Fruit fly (Drosophila melanogaster) whole organism, embryonic: Measurements from ENCODE around the gene Or88a.

Experiments used
- B-H1 ChIP-seq: fragments of 200-800 bp; sonication (Bioruptor generic); IDR thresholded peaks from 3 replicates; pipeline ENCODE4 v1.3.6; 2022; ENCODE audit warnings: missing biosample characterization, missing genetic modification characterization
- Bteb2 ChIP-seq: fragments of 200-800 bp; sonication (Bioruptor generic); optimal IDR thresholded peaks from 2 replicates; lab custom pipeline; 2016; ENCODE audit warnings: missing biosample characterization, missing genetic modification characterization
- C15 ChIP-seq: fragments of 200-800 bp; sonication (Bioruptor generic); IDR thresholded peaks from 3 replicates; pipeline ENCODE4 v1.3.6; 2022; ENCODE audit warnings: missing biosample characterization, missing genetic modification characterization
- CG10209 ChIP-seq: fragments of 200-800 bp; sonication (Bioruptor generic); optimal IDR thresholded peaks from 3 replicates; lab custom pipeline; 2017; ENCODE audit warnings: missing biosample characterization, mild to moderate bottlenecking, missing genetic modification characterization, missing genetic modification reagents
- CG10274 ChIP-seq: fragments of 200-800 bp; sonication (Bioruptor generic); optimal IDR thresholded peaks from 3 replicates; lab custom pipeline; 2017; ENCODE audit warnings: missing biosample characterization, mild to moderate bottlenecking, missing genetic modification characterization
- CG10431 ChIP-seq: fragments of 200-800 bp; sonication (Bioruptor generic); optimal IDR thresholded peaks from 3 replicates; lab custom pipeline; 2018; ENCODE audit warnings: missing biosample characterization, mild to moderate bottlenecking, missing genetic modification characterization
- CG10462 ChIP-seq: fragments of 200-800 bp; sonication (Bioruptor generic); optimal IDR thresholded peaks from 2 replicates; lab custom pipeline; 2016; ENCODE audit warnings: missing biosample characterization, missing genetic modification characterization
- CG11093 ChIP-seq: fragments of 200-800 bp; sonication (Bioruptor generic); IDR thresholded peaks from 3 replicates; pipeline ENCODE4 v1.3.6; 2022; ENCODE audit warnings: missing biosample characterization, missing genetic modification characterization
- CG12942 ChIP-seq: fragments of 200-800 bp; sonication (Bioruptor generic); optimal IDR thresholded peaks from 3 replicates; lab custom pipeline; 2016; ENCODE audit warnings: missing biosample characterization, missing genetic modification characterization
- CG13296 ChIP-seq: fragments of 200-800 bp; sonication (Bioruptor generic); optimal IDR thresholded peaks from 3 replicates; lab custom pipeline; 2018; ENCODE audit warnings: missing biosample characterization, mild to moderate bottlenecking, missing genetic modification characterization
- CG15269 ChIP-seq: fragments of 200-800 bp; sonication (Bioruptor generic); optimal IDR thresholded peaks from 2 replicates; lab custom pipeline; 2018; ENCODE audit warnings: missing biosample characterization, mild to moderate bottlenecking, missing genetic modification characterization, moderate library complexity
- CG15601 ChIP-seq: fragments of 200-800 bp; sonication (Bioruptor generic); optimal IDR thresholded peaks from 3 replicates; lab custom pipeline; 2019; ENCODE audit warnings: missing biosample characterization, mild to moderate bottlenecking, missing genetic modification characterization, moderate library complexity
- CG17802 ChIP-seq: fragments of 200-800 bp; sonication (Bioruptor generic); optimal IDR thresholded peaks from 2 replicates; lab custom pipeline; 2018; ENCODE audit warnings: missing biosample characterization, mild to moderate bottlenecking, missing genetic modification characterization, moderate library complexity
- CG18619 ChIP-seq: fragments of 200-800 bp; sonication (Bioruptor generic); optimal IDR thresholded peaks from 3 replicates; lab custom pipeline; 2017; ENCODE audit warnings: missing biosample characterization, mild to moderate bottlenecking, missing genetic modification characterization
- CG2678 ChIP-seq: fragments of 200-800 bp; sonication (Bioruptor generic); optimal IDR thresholded peaks from 3 replicates; lab custom pipeline; 2019; ENCODE audit warnings: missing biosample characterization, mild to moderate bottlenecking, missing genetic modification characterization, moderate library complexity
- CG32532 ChIP-seq: fragments of 200-800 bp; sonication (Bioruptor generic); IDR thresholded peaks from 2 replicates; pipeline ENCODE4 v1.3.6; 2022; ENCODE audit warnings: missing biosample characterization, missing genetic modification characterization
- CG3995 ChIP-seq: fragments of 200-800 bp; sonication (Bioruptor generic); optimal IDR thresholded peaks from 3 replicates; lab custom pipeline; 2016; ENCODE audit warnings: missing biosample characterization, missing genetic modification characterization
- CG7357 ChIP-seq: fragments of 200-800 bp; sonication (Bioruptor generic); IDR thresholded peaks from 3 replicates; pipeline ENCODE4 v1.3.6; 2022; ENCODE audit warnings: missing biosample characterization, missing genetic modification characterization
- CG7556 ChIP-seq: fragments of 200-800 bp; sonication (Bioruptor generic); optimal IDR thresholded peaks from 2 replicates; lab custom pipeline; 2017; ENCODE audit warnings: missing biosample characterization, mild to moderate bottlenecking, missing genetic modification characterization
- CG8281 ChIP-seq: fragments of 200-800 bp; sonication (Bioruptor generic); optimal IDR thresholded peaks from 2 replicates; lab custom pipeline; 2018; ENCODE audit warnings: missing biosample characterization, mild to moderate bottlenecking, missing genetic modification characterization, moderate library complexity
- CG8290 ChIP-seq, 3 experiments: fragments of 200-800 bp; sonication (Bioruptor generic); optimal IDR thresholded peaks; 2 replicates each; lab custom pipeline; 2016 to 2019; ENCODE audit warnings: missing biosample characterization in 3 of 3, missing genetic modification characterization in 3 of 3, mild to moderate bottlenecking in 2 of 3, moderate library complexity in 1 of 3
- Eip74EF ChIP-seq, 2 experiments: fragments of 200-800 bp in 1 of 2; fragments of >200 bp in 1 of 2; sonication (Bioruptor generic) in 1 of 2; optimal IDR thresholded peaks; 2 replicates each; lab custom pipeline; 2017 to 2019; ENCODE audit warnings: missing biosample characterization in 2 of 2, missing genetic modification characterization in 2 of 2, mild to moderate bottlenecking in 1 of 2, moderate library complexity in 1 of 2
- HLH4C ChIP-seq: fragments of 200-800 bp; sonication (Bioruptor generic); IDR thresholded peaks from 3 replicates; pipeline ENCODE4 v1.3.6; 2022; ENCODE audit warnings: missing biosample characterization, missing genetic modification characterization; ENCODE audit not compliant: partially characterized antibody
- Myb ChIP-seq: fragments of 200-800 bp; sonication (Bioruptor generic); optimal IDR thresholded peaks from 2 replicates; lab custom pipeline; 2016; ENCODE audit warnings: missing biosample characterization, missing genetic modification characterization
- NFAT ChIP-seq: fragments of 200-800 bp; sonication (Bioruptor generic); IDR thresholded peaks from 2 replicates; pipeline ENCODE4 v1.3.6; 2022; ENCODE audit warnings: missing biosample characterization, missing genetic modification characterization
- PHDP ChIP-seq: fragments of 200-800 bp; sonication (Bioruptor generic); optimal IDR thresholded peaks from 3 replicates; lab custom pipeline; 2018; ENCODE audit warnings: missing biosample characterization, mild to moderate bottlenecking, missing genetic modification characterization, moderate library complexity
- Sin3A ChIP-seq: fragments of >200 bp; optimal IDR thresholded peaks from 2 replicates; lab custom pipeline; 2018
- bab2 ChIP-seq: fragments of 200-800 bp; sonication (Bioruptor generic); optimal IDR thresholded peaks from 2 replicates; lab custom pipeline; 2016; ENCODE audit warnings: missing biosample characterization, missing genetic modification characterization
- cas ChIP-seq: fragments of 200-800 bp; sonication (Bioruptor generic); IDR thresholded peaks from 2 replicates; pipeline ENCODE4 v1.3.6; 2022; ENCODE audit warnings: missing biosample characterization, missing genetic modification characterization
- crol ChIP-seq: fragments of 200-800 bp; sonication (Bioruptor generic); IDR thresholded peaks from 2 replicates; pipeline ENCODE4 v1.3.6; 2022; ENCODE audit warnings: missing biosample characterization, missing genetic modification characterization
- cwo ChIP-seq: fragments of 200-800 bp; sonication (Bioruptor generic); optimal IDR thresholded peaks from 3 replicates; lab custom pipeline; 2017; ENCODE audit warnings: missing biosample characterization, missing genetic modification characterization, mild to moderate bottlenecking, moderate library complexity, missing genetic modification reagents
- ems ChIP-seq: fragments of 200-800 bp; sonication (Bioruptor generic); optimal IDR thresholded peaks from 3 replicates; lab custom pipeline; 2016; ENCODE audit warnings: missing biosample characterization, missing genetic modification characterization
- esg ChIP-seq: fragments of 200-800 bp; sonication (Bioruptor generic); conservative IDR thresholded peaks from 2 replicates; pipeline ENCODE4 v1.3.6; 2022; ENCODE audit warnings: missing biosample characterization, missing genetic modification characterization
- fu2 ChIP-seq: fragments of 200-800 bp; sonication (Bioruptor generic); optimal IDR thresholded peaks from 2 replicates; lab custom pipeline; 2016; ENCODE audit warnings: missing biosample characterization, missing genetic modification characterization
- gsb-n ChIP-seq: fragments of 200-800 bp; sonication (Bioruptor generic); optimal IDR thresholded peaks from 3 replicates; lab custom pipeline; 2018; ENCODE audit warnings: missing biosample characterization, mild to moderate bottlenecking, missing genetic modification characterization
- kni ChIP-seq: fragments of 200-800 bp; sonication (Bioruptor generic); optimal IDR thresholded peaks from 3 replicates; lab custom pipeline; 2017; ENCODE audit warnings: mild to moderate bottlenecking, missing biosample characterization, missing genetic modification reagents, missing genetic modification characterization
- lola ChIP-seq, 3 experiments: fragments of >200 bp in 2 of 3; fragments of 200-800 bp in 1 of 3; sonication (Bioruptor generic) in 1 of 3; optimal IDR thresholded peaks; 2 replicates each; lab custom pipeline; 2017 to 2019; ENCODE audit warnings: missing biosample characterization in 3 of 3, missing genetic modification characterization in 3 of 3, mild to moderate bottlenecking in 1 of 3, moderate library complexity in 1 of 3
- pho ChIP-seq: fragments of 200-800 bp; sonication (Bioruptor generic); optimal IDR thresholded peaks from 2 replicates; lab custom pipeline; 2016; ENCODE audit warnings: missing biosample characterization, missing genetic modification characterization
- usp ChIP-seq: fragments of >200 bp; optimal IDR thresholded peaks from 2 replicates; lab custom pipeline; 2017; ENCODE audit warnings: missing biosample characterization, missing genetic modification characterization
- zfh2 ChIP-seq: fragments of 200-800 bp; sonication (Bioruptor generic); optimal IDR thresholded peaks from 2 replicates; lab custom pipeline; 2016; ENCODE audit warnings: missing biosample characterization, missing genetic modification characterization

The Or88a gene

DNA sequence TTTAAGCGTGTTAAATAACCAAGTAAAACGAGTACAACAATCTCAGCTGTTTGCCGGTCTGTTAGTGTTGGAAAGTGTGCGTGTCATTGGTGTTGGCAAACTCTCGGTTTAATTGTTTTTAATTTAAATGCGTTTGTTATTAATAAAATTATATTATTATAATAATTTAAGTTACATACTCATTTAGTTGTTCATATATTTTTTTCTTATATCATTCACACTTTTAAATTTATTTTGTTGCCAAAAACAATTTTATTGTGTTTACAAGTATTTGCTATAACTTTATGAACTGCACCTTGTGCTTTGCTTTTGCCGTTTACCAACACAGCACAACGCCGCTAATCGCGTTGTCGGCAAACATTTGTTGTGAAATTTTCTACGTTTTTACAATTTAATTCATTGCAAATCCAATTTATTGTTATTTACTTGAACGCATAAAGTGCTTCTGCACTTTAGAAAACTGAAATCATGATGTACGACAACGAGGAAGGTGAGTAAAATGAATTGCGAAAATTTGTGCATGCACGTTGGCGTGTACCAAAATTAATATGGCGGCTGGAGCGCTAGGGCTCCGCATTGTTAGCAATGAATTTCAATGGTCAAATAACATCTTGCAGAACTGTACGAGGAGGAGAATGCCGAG, 16.4 kb downstream of the Or88a start, which contains the start of the genes 140up and Polr2B (continued):
- TF ChIP-seq C15 = peak; percentile 61; the same call in 1 of the 3 replicates
- TF ChIP-seq CG13296 (GFP tag; lab: Kevin White, UChicago) = peak; percentile 89
- TF ChIP-seq Sin3A (lab: Kevin White, UChicago) = peak; percentile 29
- peak; percentile 48 for TF ChIP-seq CG3995 (GFP tag; lab: Kevin White, UChicago)
- TF ChIP-seq PHDP = peak; percentile 95
- peak; percentile 88 for TF ChIP-seq zfh2
- no peak for TF ChIP-seq Eip74EF (GFP tag; optimal IDR thresholded peaks at IDR 0.05; lab: Kevin White, UChicago)
- peak in 1 of 3 experiments; percentile 93 for TF ChIP-seq lola (GFP tag; optimal IDR thresholded peaks at IDR 0.05; lab: Kevin White, UChicago)
- TF ChIP-seq CG8290 (GFP tag; optimal IDR thresholded peaks at IDR 0.05; lab: Kevin White, UChicago) = peak; percentile 87
- peak in 1 of 2 experiments; percentile 68 for TF ChIP-seq CG8290 (tag; optimal IDR thresholded peaks at IDR 0.05; lab: Kevin White, UChicago)
- peak; percentile 76 for TF ChIP-seq CG17802
- TF ChIP-seq HLH4C (GFP tag; lab: Robert Waterston, UW) = no peak
- no peak for TF ChIP-seq usp (GFP tag; lab: Kevin White, UChicago)
- TF ChIP-seq Bteb2 (GFP tag; lab: Kevin White, UChicago) = peak; percentile 52
- TF ChIP-seq CG10462 (GFP tag; lab: Kevin White, UChicago) = peak; percentile 90
- peak; percentile 87 for TF ChIP-seq B-H1
- peak; percentile 47 for TF ChIP-seq kni
- peak; percentile 46 for TF ChIP-seq Myb (GFP tag; lab: Kevin White, UChicago)
- peak; percentile 91 for TF ChIP-seq CG18619 (GFP tag; lab: Kevin White, UChicago)
- TF ChIP-seq CG15601 (tag; lab: Kevin White, UChicago) = no peak
- TF ChIP-seq cas = peak; percentile 78
- peak; percentile 77 for TF ChIP-seq CG10431 (GFP tag; lab: Kevin White, UChicago)
- TF ChIP-seq gsb-n (tag; lab: Kevin White, UChicago) = peak; percentile 92
- peak; percentile 94 for TF ChIP-seq CG2678
- peak; percentile 73 for TF ChIP-seq fu2 (GFP tag; lab: Kevin White, UChicago)
- TF ChIP-seq ems = peak; percentile 82
- TF ChIP-seq CG15269 = peak; percentile 93
- TF ChIP-seq cwo = peak; percentile 83
- TF ChIP-seq CG8281 (tag; lab: Kevin White, UChicago) = peak; percentile 72
- TF ChIP-seq CG32532 (GFP tag; lab: Robert Waterston, UW) = peak; percentile 95
- TF ChIP-seq pho (GFP tag; lab: Kevin White, UChicago) = peak; percentile 80
- TF ChIP-seq CG11093 (GFP tag; lab: Robert Waterston, UW) = peak; percentile 84
- peak; percentile 64 for TF ChIP-seq CG10274
- peak; percentile 82 for TF ChIP-seq CG7357
- peak; percentile 92 for TF ChIP-seq CG7556 (GFP tag; lab: Kevin White, UChicago)
- peak; percentile 92 for TF ChIP-seq NFAT (GFP tag; lab: Robert Waterston, UW)
- peak; percentile 79 for TF ChIP-seq bab2 (GFP tag; lab: Kevin White, UChicago)
- TF ChIP-seq crol (GFP tag; lab: Robert Waterston, UW) = peak; percentile 64
- peak; percentile 95 for TF ChIP-seq CG10209 (GFP tag; lab: Kevin White, UChicago)
- peak; percentile 94 for TF ChIP-seq CG12942 (GFP tag; lab: Kevin White, UChicago)
- peak; percentile 90 for TF ChIP-seq esg (GFP tag; lab: Robert Waterston, UW)
